Worm (Caenorhabditis elegans): ENCODE results near the gene otpl-1.

ce11 chrIV:3523419-3523818 lies 45.4 kb upstream of the otpl-1 start:
- TF ChIP-seq tab-1 (GFP tag; IDR thresholded peaks at IDR 0.05), result no peak
- no peak for TF ChIP-seq T22C8.4 (GFP tag; IDR thresholded peaks at IDR 0.05)
- TF ChIP-seq ztf-23 (GFP tag; IDR thresholded peaks at IDR 0.05), result no peak
- TF ChIP-seq ref-1 (GFP tag; conservative IDR thresholded peaks at IDR 0.05), result no peak
